Worm (Caenorhabditis elegans): ENCODE measurements around the gene lin-52.

DNA sequence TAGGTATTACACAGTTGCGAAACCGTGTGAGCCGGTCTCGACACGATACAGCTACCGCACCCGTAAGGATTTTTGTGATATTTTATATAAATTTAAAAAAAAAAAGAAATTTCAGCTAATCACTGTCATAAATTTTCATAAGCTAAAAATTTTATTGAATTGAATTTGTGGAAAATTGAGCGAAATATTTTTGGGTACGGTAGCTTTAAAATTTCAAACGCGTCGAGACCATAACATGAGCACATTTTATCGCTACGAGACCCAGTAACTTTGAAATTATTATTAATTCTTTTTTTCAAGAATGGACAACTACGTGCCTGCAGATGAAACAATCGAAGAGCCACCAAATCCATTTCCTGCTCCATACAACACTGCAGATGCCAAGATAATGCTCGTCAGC is 11.4 kb downstream of the lin-52 start, which contains the start of gene ZK632.14:
- TF ChIP-seq elt-2 (tag; optimal IDR thresholded peaks at IDR 0.05) (no peak), sdc-2 (tag; optimal IDR thresholded peaks at IDR 0.05) (no peak), ceh-22 (tag; optimal IDR thresholded peaks at IDR 0.05) (no peak), ama-1 (optimal IDR thresholded peaks at IDR 0.05) (no peak), ceh-24 (tag; optimal IDR thresholded peaks at IDR 0.05) (no peak), fkh-10 (GFP tag; optimal IDR thresholded peaks at IDR 0.05) (no peak), ets-4 (tag; optimal IDR thresholded peaks at IDR 0.05) (no peak), nfya-1 (tag; optimal IDR thresholded peaks at IDR 0.05) (no peak), ceh-48 (tag; optimal IDR thresholded peaks at IDR 0.05) (no peak), ttx-3 (tag; optimal IDR thresholded peaks at IDR 0.05) (no peak), hlh-13 (GFP tag; optimal IDR thresholded peaks at IDR 0.05) (no peak), dve-1 (tag; optimal IDR thresholded peaks at IDR 0.05) (no peak)

Measured in whole organism, late embryonic.